Fruit fly (Drosophila melanogaster) whole organism, wandering third instar larva: ENCODE data around the gene CG1463.
A peak's percentile ranks its signal among the peaks of the same experiment; 100 is the strongest.

ENCODE experiments used
- Abd-B ChIP-seq: fragments of >200 bp; optimal IDR thresholded peaks from 2 replicates; lab custom pipeline; 2017; ENCODE audit warnings: missing biosample characterization, missing genetic modification characterization
- CG32264 ChIP-seq: fragments of 200-800 bp; sonication (Bioruptor generic); optimal IDR thresholded peaks from 2 replicates; lab custom pipeline; 2016; ENCODE audit warnings: missing biosample characterization, missing genetic modification characterization
- CG9705 ChIP-seq: fragments of 200-800 bp; sonication (Bioruptor generic); optimal IDR thresholded peaks from 2 replicates; lab custom pipeline; 2018; ENCODE audit warnings: missing biosample characterization, mild to moderate bottlenecking, missing genetic modification characterization
- CrebA ChIP-seq: fragments of 200-800 bp; sonication (Bioruptor generic); optimal IDR thresholded peaks from 2 replicates; lab custom pipeline; 2016; ENCODE audit warnings: missing biosample characterization, mild to moderate bottlenecking, missing genetic modification characterization, borderline replicate concordance
- Dfd ChIP-seq: fragments of >200 bp; optimal IDR thresholded peaks from 2 replicates; lab custom pipeline; 2017; ENCODE audit warnings: missing biosample characterization, missing genetic modification characterization
- Dif ChIP-seq: fragments of 200-275, 200-300 bp; sonication (Bioruptor generic); optimal IDR thresholded peaks from 2 replicates; lab custom pipeline; 2018; ENCODE audit warnings: missing biosample characterization, missing genetic modification characterization; ENCODE audit not compliant: partially characterized antibody
- GATAd ChIP-seq: sonication (Bioruptor generic); optimal IDR thresholded peaks from 2 replicates; lab custom pipeline; 2016; ENCODE audit warnings: missing biosample characterization, missing genetic modification characterization
- HLH106 ChIP-seq: fragments of 200-800 bp; optimal IDR thresholded peaks from 3 replicates; lab custom pipeline; 2019; ENCODE audit warnings: missing biosample characterization, mild to moderate bottlenecking, missing genetic modification characterization, moderate library complexity
- Hnf4 ChIP-seq: fragments of 200-800 bp; sonication (Bioruptor generic); optimal IDR thresholded peaks from 2 replicates; lab custom pipeline; 2016; ENCODE audit warnings: missing biosample characterization, mild to moderate bottlenecking, missing genetic modification characterization
- Hr78 ChIP-seq: fragments of >200 bp; optimal IDR thresholded peaks from 2 replicates; lab custom pipeline; 2017; ENCODE audit warnings: missing biosample characterization, missing genetic modification characterization
- Hr83 ChIP-seq: fragments of 200-300 bp; sonication (Bioruptor generic); optimal IDR thresholded peaks from 2 replicates; lab custom pipeline; 2016; ENCODE audit warnings: missing biosample characterization, mild to moderate bottlenecking, missing genetic modification characterization, moderate library complexity; ENCODE audit not compliant: poor library complexity, severe bottlenecking
- Jra ChIP-seq: sonication (Bioruptor generic); optimal IDR thresholded peaks from 2 replicates; lab custom pipeline; 2016; ENCODE audit warnings: missing biosample characterization, missing genetic modification characterization
- Mio ChIP-seq: sonication (Bioruptor generic); optimal IDR thresholded peaks from 2 replicates; lab custom pipeline; 2016; ENCODE audit warnings: missing biosample characterization, missing genetic modification characterization
- Myc ChIP-seq: fragments of >200 bp; optimal IDR thresholded peaks from 2 replicates; lab custom pipeline; 2017
- N ChIP-seq: fragments of >200 bp; optimal IDR thresholded peaks from 2 replicates; lab custom pipeline; 2018; ENCODE audit warnings: missing biosample characterization, missing external identifiers, missing genetic modification characterization
- OdsH ChIP-seq: fragments of 200-800 bp; sonication (Bioruptor generic); optimal IDR thresholded peaks from 2 replicates; lab custom pipeline; 2016; ENCODE audit warnings: missing biosample characterization, mild to moderate bottlenecking, missing genetic modification characterization
- Rel ChIP-seq, 2 experiments: fragments of 200-800 bp; sonication (Bioruptor generic) in 1 of 2; optimal IDR thresholded peaks; 2 replicates in 1 of 2; 3 replicates in 1 of 2; lab custom pipeline; 2016 to 2019; ENCODE audit warnings: mild to moderate bottlenecking in 2 of 2, missing biosample characterization in 2 of 2, missing genetic modification characterization in 2 of 2, moderate library complexity in 1 of 2
- Sp1 ChIP-seq: fragments of 200-800 bp; sonication (Bioruptor generic); optimal IDR thresholded peaks from 3 replicates; lab custom pipeline; 2019; ENCODE audit warnings: missing biosample characterization, mild to moderate bottlenecking, missing genetic modification characterization, moderate library complexity
- Vsx2 ChIP-seq: fragments of 200-300, 225-300 bp; sonication (Bioruptor generic); optimal IDR thresholded peaks from 2 replicates; lab custom pipeline; 2018; ENCODE audit warnings: missing biosample characterization, missing genetic modification characterization; ENCODE audit not compliant: partially characterized antibody
- br ChIP-seq: fragments of 200-800 bp; sonication (Bioruptor generic); optimal IDR thresholded peaks from 2 replicates; lab custom pipeline; 2016; ENCODE audit warnings: missing biosample characterization, missing genetic modification characterization
- brk ChIP-seq: fragments of 200-800 bp; sonication (Bioruptor generic); optimal IDR thresholded peaks from 2 replicates; lab custom pipeline; 2016; ENCODE audit warnings: missing biosample characterization, mild to moderate bottlenecking, missing genetic modification characterization
- dl ChIP-seq, 2 experiments: fragments of 175-275, 200-275 bp in 1 of 2; fragments of 200-275 bp in 1 of 2; sonication (Bioruptor generic); optimal IDR thresholded peaks; lab custom pipeline; 2018; ENCODE audit warnings: mild to moderate bottlenecking in 2 of 2, missing biosample characterization in 2 of 2, missing genetic modification characterization in 2 of 2, moderate library complexity in 2 of 2; ENCODE audit not compliant: partially characterized antibody in 2 of 2, insufficient read depth in 1 of 2
- dmrt93B ChIP-seq: fragments of 200-800 bp; sonication (Bioruptor generic); optimal IDR thresholded peaks from 2 replicates; lab custom pipeline; 2018; ENCODE audit warnings: missing biosample characterization, mild to moderate bottlenecking, missing genetic modification characterization
- dsf ChIP-seq: sonication (Bioruptor generic); optimal IDR thresholded peaks from 2 replicates; lab custom pipeline; 2016; ENCODE audit warnings: missing biosample characterization, missing genetic modification characterization, borderline replicate concordance
- ey ChIP-seq: fragments of 200-800 bp; sonication (Bioruptor generic); optimal IDR thresholded peaks from 2 replicates; lab custom pipeline; 2016; ENCODE audit warnings: missing biosample characterization, missing genetic modification characterization
- foxo ChIP-seq, 2 experiments: fragments of 200-800 bp; sonication (Bioruptor generic); optimal IDR thresholded peaks; 2 replicates in 1 of 2; 3 replicates in 1 of 2; lab custom pipeline; 2016 to 2017; ENCODE audit warnings: missing biosample characterization in 2 of 2, missing genetic modification characterization in 2 of 2
- fru ChIP-seq: fragments of 200-800 bp; sonication (Bioruptor generic); optimal IDR thresholded peaks from 3 replicates; lab custom pipeline; 2016; ENCODE audit warnings: missing biosample characterization, mild to moderate bottlenecking, missing genetic modification characterization
- h ChIP-seq: fragments of 200-800 bp; sonication (Bioruptor generic); optimal IDR thresholded peaks from 3 replicates; lab custom pipeline; 2016; ENCODE audit warnings: missing biosample characterization, mild to moderate bottlenecking, missing genetic modification characterization
- jim ChIP-seq: fragments of 175-275, 200-325 bp; sonication (Bioruptor generic); optimal IDR thresholded peaks from 2 replicates; lab custom pipeline; 2016; ENCODE audit warnings: missing biosample characterization, mild to moderate bottlenecking, missing genetic modification characterization
- lola ChIP-seq: fragments of >200 bp; optimal IDR thresholded peaks from 2 replicates; lab custom pipeline; 2017; ENCODE audit warnings: missing biosample characterization, missing genetic modification characterization
- pan ChIP-seq: fragments of >200 bp; optimal IDR thresholded peaks from 2 replicates; lab custom pipeline; 2017
- psq ChIP-seq: fragments of 200-800 bp; sonication (Bioruptor generic); optimal IDR thresholded peaks from 3 replicates; lab custom pipeline; 2017; ENCODE audit warnings: missing biosample characterization, mild to moderate bottlenecking, missing genetic modification characterization, moderate library complexity
- rgr ChIP-seq: fragments of 200-800 bp; sonication (Bioruptor generic); optimal IDR thresholded peaks from 3 replicates; lab custom pipeline; 2016; ENCODE audit warnings: missing biosample characterization, mild to moderate bottlenecking, missing genetic modification characterization
- sage ChIP-seq: fragments of 200-800 bp; sonication (Bioruptor generic); optimal IDR thresholded peaks from 2 replicates; lab custom pipeline; 2016; ENCODE audit warnings: missing biosample characterization, mild to moderate bottlenecking, missing genetic modification characterization
- sv ChIP-seq: fragments of 200-800 bp; sonication (Bioruptor generic); optimal IDR thresholded peaks from 3 replicates; lab custom pipeline; 2016; ENCODE audit warnings: missing biosample characterization, missing genetic modification characterization
- tai ChIP-seq: sonication (Bioruptor generic); optimal IDR thresholded peaks from 2 replicates; lab custom pipeline; 2016; ENCODE audit warnings: missing biosample characterization, missing genetic modification characterization
- usp ChIP-seq: fragments of >200 bp; optimal IDR thresholded peaks from 2 replicates; lab custom pipeline; 2017; ENCODE audit warnings: missing biosample characterization, missing genetic modification characterization
- woc ChIP-seq: sonication (Bioruptor generic); optimal IDR thresholded peaks from 2 replicates; lab custom pipeline; 2016; ENCODE audit warnings: missing biosample characterization, mild to moderate bottlenecking, missing genetic modification characterization

Gene CG1463

DNA sequence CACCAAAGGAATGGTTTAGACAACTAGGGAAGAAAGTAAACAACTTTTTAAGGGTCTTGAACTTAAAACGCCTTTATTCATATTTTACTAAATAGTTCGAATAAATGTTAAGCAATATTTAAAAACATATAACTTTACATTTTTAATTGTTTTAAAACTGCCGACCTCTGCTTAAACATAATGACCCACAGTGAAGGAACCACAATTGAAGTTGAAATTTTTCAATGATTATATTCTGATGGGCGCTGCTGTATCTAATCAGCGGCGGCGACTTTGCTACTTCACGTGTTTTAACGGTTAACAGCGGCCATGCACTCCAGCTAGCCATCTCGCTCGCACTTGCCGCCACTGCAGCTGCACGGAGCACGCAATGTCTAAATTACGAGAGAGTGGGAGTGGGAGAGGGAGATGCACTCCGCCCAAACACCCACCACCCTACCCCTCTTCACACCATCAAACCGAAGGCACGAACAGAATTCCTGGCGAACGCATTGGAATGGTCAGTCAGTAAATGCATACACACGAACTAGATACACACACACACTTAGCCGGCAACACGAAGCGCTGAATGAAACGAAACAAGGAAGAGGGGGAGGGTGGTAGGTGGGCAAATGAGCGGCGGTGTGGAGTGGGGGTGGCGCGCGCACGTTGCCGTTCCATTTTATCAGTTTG is 32.6 kb downstream of the CG1463 start:
- TF ChIP-seq foxo (GFP tag; optimal IDR thresholded peaks at IDR 0.05; lab: Kevin White, UChicago) (peak in 1 of 2 experiments; percentile 58), OdsH (no peak), tai (GFP tag; lab: Kevin White, UChicago) (no peak), dl (GFP tag; optimal IDR thresholded peaks at IDR 0.05; lab: Kevin White, UChicago; ENCODE audit: insufficient read depth in 1 of 2, partially characterized antibody in 2 of 2) (no peak), CG9705 (no peak), lola (GFP tag; lab: Kevin White, UChicago) (no peak), Vsx2 (GFP tag; lab: Kevin White, UChicago) (no peak), brk (no peak), Hnf4 (GFP tag; lab: Kevin White, UChicago) (peak; percentile 28), pan (no peak), Hr83 (GFP tag; lab: Kevin White, UChicago) (peak; percentile 9), HLH106 (tag; lab: Kevin White, UChicago) (peak; percentile 54), Jra (no peak), Myc (no peak), Dfd (GFP tag; lab: Kevin White, UChicago) (no peak), rgr (peak; percentile 7), dmrt93B (GFP tag; lab: Kevin White, UChicago) (peak; percentile 29), Mio (GFP tag; lab: Kevin White, UChicago) (no peak), br (peak; percentile 47), CG32264 (GFP tag; lab: Kevin White, UChicago) (no peak), Abd-B (GFP tag; lab: Kevin White, UChicago) (no peak), Hr78 (no peak), N (GFP tag; lab: Kevin White, UChicago) (no peak), sv (GFP tag; lab: Kevin White, UChicago) (no peak), Dif (GFP tag; lab: Kevin White, UChicago) (peak; percentile 41), psq (peak; percentile 55), fru (peak; percentile 48), Rel (GFP tag; optimal IDR thresholded peaks at IDR 0.05; lab: Kevin White, UChicago) (no peak), Rel (tag; optimal IDR thresholded peaks at IDR 0.05; lab: Kevin White, UChicago) (no peak), GATAd (no peak), CrebA (GFP tag; lab: Kevin White, UChicago) (no peak), dsf (GFP tag; lab: Kevin White, UChicago) (no peak), h (GFP tag; lab: Kevin White, UChicago) (peak; percentile 34), sage (no peak), ey (GFP tag; lab: Kevin White, UChicago) (peak; percentile 44), woc (GFP tag; lab: Kevin White, UChicago) (no peak), usp (GFP tag; lab: Kevin White, UChicago) (no peak), jim (GFP tag; lab: Kevin White, UChicago) (no peak), Sp1 (peak; percentile 53)

DNA sequence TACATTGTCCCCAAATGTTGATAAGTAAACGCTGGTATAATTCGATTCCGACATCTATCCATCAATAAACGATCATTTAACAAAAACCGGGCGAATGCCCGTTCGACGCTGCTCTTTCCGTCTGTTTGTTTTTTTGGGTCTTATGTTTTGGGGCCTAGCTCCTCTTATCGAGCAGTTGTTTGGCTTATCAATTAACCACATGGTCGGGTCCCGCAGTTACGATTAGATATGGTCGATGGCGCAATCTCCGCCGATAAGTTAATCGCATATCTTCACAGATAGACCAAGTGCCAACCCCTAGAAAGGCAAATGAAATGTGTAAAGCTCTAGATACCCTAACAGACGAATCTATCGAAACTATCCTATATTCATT is 33.2 kb downstream of the CG1463 start:
- TF ChIP-seq sage, result no peak
- TF ChIP-seq GATAd, result no peak

DNA sequence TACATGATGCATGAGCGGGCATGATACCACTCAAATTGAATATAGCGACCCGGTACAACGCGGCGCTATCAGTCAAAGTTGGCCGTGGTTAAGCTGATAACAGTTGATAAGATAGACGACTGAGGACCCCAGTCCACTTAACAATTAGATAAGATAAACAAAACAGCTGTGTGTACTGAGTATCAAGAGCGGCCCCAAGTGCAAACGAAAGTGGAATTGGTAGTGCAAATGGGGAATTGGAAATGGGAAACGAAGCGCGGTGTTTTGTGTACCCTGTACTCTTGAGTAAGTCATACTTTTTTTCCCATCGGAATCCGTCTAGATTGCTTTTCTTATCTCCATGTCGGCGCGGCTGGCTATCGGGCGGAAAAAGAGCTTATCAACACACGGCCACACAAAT is 33.7 kb downstream of the CG1463 start:
- no peak for TF ChIP-seq CG32264 (GFP tag; lab: Kevin White, UChicago)
- TF ChIP-seq Hnf4 (GFP tag; lab: Kevin White, UChicago), result peak; percentile 14
- TF ChIP-seq Abd-B (GFP tag; lab: Kevin White, UChicago), result no peak
- TF ChIP-seq foxo (GFP tag; optimal IDR thresholded peaks at IDR 0.05; lab: Kevin White, UChicago), result peak in 1 of 2 experiments; percentile 21
- peak; percentile 22 for TF ChIP-seq OdsH
- TF ChIP-seq h (GFP tag; lab: Kevin White, UChicago), result peak; percentile 54
- TF ChIP-seq Myc, result no peak
- no peak for TF ChIP-seq woc (GFP tag; lab: Kevin White, UChicago)
- TF ChIP-seq Hr83 (GFP tag; lab: Kevin White, UChicago), result peak; percentile 16
- TF ChIP-seq sage, result no peak
